Worm (Caenorhabditis elegans) whole organism, L3 larva: ENCODE data around the gene yap-1.

Experiments used
- ZK546.5 ChIP-seq: sonication (generic microtip); optimal IDR thresholded peaks from 2 replicates; lab custom pipeline; 2017; ENCODE audit warnings: missing biosample characterization, missing genetic modification characterization
- aly-2 ChIP-seq: fragments of 150-350 bp; optimal IDR thresholded peaks from 2 replicates; lab custom pipeline; 2014; ENCODE audit warnings: missing biosample characterization, missing genetic modification characterization
- ama-1 ChIP-seq: fragments of 150-350 bp; optimal IDR thresholded peaks from 2 replicates; lab custom pipeline; 2018
- ceh-82 ChIP-seq: fragments of 150-350 bp; optimal IDR thresholded peaks from 2 replicates; lab custom pipeline; 2014; ENCODE audit warnings: missing biosample characterization, missing genetic modification characterization
- elt-3 ChIP-seq, 3 experiments: fragments of 150-350 bp in 1 of 3; sonication (generic microtip) in 2 of 3; optimal IDR thresholded peaks; 2 replicates in 2 of 3; 4 replicates in 1 of 3; lab custom pipeline; 2014 to 2017; ENCODE audit warnings: missing biosample characterization in 3 of 3, missing genetic modification characterization in 3 of 3
- lin-39 ChIP-seq: fragments of 150-350 bp; optimal IDR thresholded peaks from 2 replicates; lab custom pipeline; 2018; ENCODE audit warnings: missing biosample characterization, missing genetic modification reagents, missing genetic modification characterization
- nhr-237 ChIP-seq: fragments of 150-350 bp; optimal IDR thresholded peaks from 2 replicates; lab custom pipeline; 2014; ENCODE audit warnings: missing biosample characterization, missing genetic modification characterization
- nhr-25 ChIP-seq: sonication (generic microtip); optimal IDR thresholded peaks from 2 replicates; lab custom pipeline; 2017; ENCODE audit warnings: missing biosample characterization, missing genetic modification characterization
- nhr-77 ChIP-seq: fragments of 150-350 bp; optimal IDR thresholded peaks from 2 replicates; lab custom pipeline; 2014; ENCODE audit warnings: missing biosample characterization, missing genetic modification characterization
- pha-4 ChIP-seq: fragments of 150-350 bp; optimal IDR thresholded peaks from 2 replicates; lab custom pipeline; 2014; ENCODE audit warnings: missing biosample characterization, missing genetic modification reagents, missing genetic modification characterization
- tbx-2 ChIP-seq: sonication (generic microtip); optimal IDR thresholded peaks from 2 replicates; lab custom pipeline; 2016; ENCODE audit warnings: mild to moderate bottlenecking, missing genetic modification characterization, missing compliant biosample characterization
- unc-62 ChIP-seq: fragments of 150-350 bp; sonication (generic microtip); optimal IDR thresholded peaks from 4 replicates; lab custom pipeline; 2014; ENCODE audit warnings: missing biosample characterization, missing genetic modification reagents, missing genetic modification characterization

DNA sequence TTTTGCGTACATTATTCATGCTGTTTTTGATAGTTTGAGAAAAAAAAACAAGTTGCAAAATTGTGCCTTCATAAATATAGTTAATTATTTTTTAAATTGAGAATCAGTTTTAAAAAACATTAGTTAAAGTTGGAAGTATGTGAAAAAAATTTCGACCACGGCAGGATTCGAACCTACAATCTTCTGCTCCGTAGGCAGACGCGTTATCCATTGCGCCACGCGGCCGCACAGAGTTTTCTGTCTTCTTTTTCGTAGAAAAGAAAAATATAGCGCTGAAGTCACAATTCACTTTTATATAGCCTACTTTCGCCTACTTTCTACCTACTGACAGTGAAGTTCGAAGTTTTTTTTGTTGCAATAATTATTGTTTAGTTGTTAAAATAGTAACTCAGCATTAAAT, 40.1 kb downstream of the yap-1 start:
- TF ChIP-seq pha-4 (tag; lab: Kevin White, UChicago), result no peak
- no peak for TF ChIP-seq nhr-25 (tag; lab: Kevin White, UChicago)
- no peak for TF ChIP-seq elt-3 (tag; optimal IDR thresholded peaks at IDR 0.05; lab: Kevin White, UChicago)
- TF ChIP-seq tbx-2 (tag; lab: Kevin White, UChicago), result no peak
- no peak for TF ChIP-seq ama-1 (lab: Kevin White, UChicago)
- no peak for TF ChIP-seq ZK546.5 (tag; lab: Kevin White, UChicago)
- TF ChIP-seq lin-39, result no peak
- TF ChIP-seq nhr-77, result no peak
- no peak for TF ChIP-seq unc-62
- TF ChIP-seq aly-2 (tag; lab: Kevin White, UChicago), result no peak
- TF ChIP-seq nhr-237, result no peak
- no peak for TF ChIP-seq ceh-82
